Worm (Caenorhabditis elegans): ENCODE measurements around the gene Y53F4B.23.

DNA sequence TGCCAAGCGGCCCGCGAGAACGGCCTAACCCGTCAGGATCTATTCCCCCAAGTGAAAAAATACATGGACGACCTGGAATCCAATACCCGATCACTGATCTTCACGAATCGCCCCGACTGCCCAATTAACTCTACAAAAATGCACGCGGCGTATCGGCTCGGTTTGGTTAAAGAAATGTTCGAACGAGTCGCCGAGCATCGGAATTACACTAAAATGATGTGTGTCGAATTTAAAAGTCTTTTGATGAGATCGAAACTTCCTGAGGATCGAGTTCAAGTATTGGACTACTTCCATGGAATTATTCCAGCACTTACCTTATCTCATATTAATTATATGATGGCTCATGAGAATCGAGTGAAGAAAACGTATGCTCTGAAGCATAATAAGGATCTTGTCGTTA is 17.1 kb upstream of the Y53F4B.23 start:
- no peak for TF ChIP-seq fkh-10 (GFP tag; optimal IDR thresholded peaks at IDR 0.05)
- TF ChIP-seq lir-3 (tag; optimal IDR thresholded peaks at IDR 0.05), result no peak
- no peak for TF ChIP-seq snpc-4 (tag; optimal IDR thresholded peaks at IDR 0.05)
- TF ChIP-seq egl-27 (tag; optimal IDR thresholded peaks at IDR 0.05), result no peak
- no peak for TF ChIP-seq F10B5.3 (tag; optimal IDR thresholded peaks at IDR 0.05)
- TF ChIP-seq ama-1 (optimal IDR thresholded peaks at IDR 0.05), result no peak
